Worm (Caenorhabditis elegans) whole organism, L3 larva: ENCODE data around the gene zipt-2.1.

Source experiments
- ZK546.5 ChIP-seq: sonication (generic microtip); optimal IDR thresholded peaks from 2 replicates; lab custom pipeline; 2017; ENCODE audit warnings: missing biosample characterization, missing genetic modification characterization
- ama-1 ChIP-seq: fragments of 150-350 bp; optimal IDR thresholded peaks from 2 replicates; lab custom pipeline; 2018
- ceh-16 ChIP-seq: sonication (generic microtip); optimal IDR thresholded peaks from 2 replicates; lab custom pipeline; 2017; ENCODE audit warnings: missing biosample characterization, missing genetic modification characterization
- ceh-28 ChIP-seq: fragments of 150-350 bp; optimal IDR thresholded peaks from 2 replicates; lab custom pipeline; 2014; ENCODE audit warnings: missing biosample characterization, missing genetic modification reagents, missing genetic modification characterization
- daf-12 ChIP-seq: fragments of 150-350 bp; optimal IDR thresholded peaks from 2 replicates; lab custom pipeline; 2014; ENCODE audit warnings: missing biosample characterization, missing genetic modification reagents, missing genetic modification characterization
- elt-3 ChIP-seq, 3 experiments: fragments of 150-350 bp in 1 of 3; sonication (generic microtip) in 2 of 3; optimal IDR thresholded peaks; 2 replicates in 2 of 3; 4 replicates in 1 of 3; lab custom pipeline; 2014 to 2017; ENCODE audit warnings: missing biosample characterization in 3 of 3, missing genetic modification characterization in 3 of 3
- mdl-1 ChIP-seq: fragments of 150-350 bp; optimal IDR thresholded peaks from 2 replicates; lab custom pipeline; 2014; ENCODE audit warnings: missing biosample characterization, missing genetic modification characterization
- mml-1 ChIP-seq: fragments of 150-350 bp; sonication (generic microtip); optimal IDR thresholded peaks from 3 replicates; lab custom pipeline; 2014; ENCODE audit warnings: missing biosample characterization, missing genetic modification characterization
- nhr-11 ChIP-seq: fragments of 150-350 bp; optimal IDR thresholded peaks from 2 replicates; lab custom pipeline; 2014; ENCODE audit warnings: missing biosample characterization, missing genetic modification characterization
- nhr-237 ChIP-seq: fragments of 150-350 bp; optimal IDR thresholded peaks from 2 replicates; lab custom pipeline; 2014; ENCODE audit warnings: missing biosample characterization, missing genetic modification characterization
- nhr-28 ChIP-seq: fragments of 150-350 bp; optimal IDR thresholded peaks from 2 replicates; lab custom pipeline; 2014; ENCODE audit warnings: missing biosample characterization, missing genetic modification characterization
- nhr-77 ChIP-seq: fragments of 150-350 bp; optimal IDR thresholded peaks from 2 replicates; lab custom pipeline; 2014; ENCODE audit warnings: missing biosample characterization, missing genetic modification characterization
- zag-1 ChIP-seq: fragments of 150-350 bp; optimal IDR thresholded peaks from 2 replicates; lab custom pipeline; 2014; ENCODE audit warnings: missing biosample characterization, missing genetic modification characterization

ce11 chrIV:10815950-10816349, 16.5 kb downstream of the zipt-2.1 start:
- TF ChIP-seq nhr-28 (tag; lab: Kevin White, UChicago) (no peak), ama-1 (no peak), mdl-1 (tag; lab: Kevin White, UChicago) (no peak), nhr-237 (tag; lab: Kevin White, UChicago) (no peak), nhr-11 (tag; lab: Kevin White, UChicago) (no peak), nhr-77 (no peak), zag-1 (tag; lab: Kevin White, UChicago) (no peak), mml-1 (tag; lab: Kevin White, UChicago) (no peak), ZK546.5 (no peak), ceh-28 (no peak), daf-12 (tag; lab: Kevin White, UChicago) (no peak), ceh-16 (tag; lab: Kevin White, UChicago) (no peak), elt-3 (tag; optimal IDR thresholded peaks at IDR 0.05; lab: Kevin White, UChicago) (no peak)
